Worm (Caenorhabditis elegans): Measurements from ENCODE around the gene coa-3.

coa-3 gene

ce11 chrII:4552088-4552487, 50.3 kb downstream of the coa-3 start:
- TF ChIP-seq W03F9.2 (tag; optimal IDR thresholded peaks at IDR 0.05) (no peak), him-1 (tag; optimal IDR thresholded peaks at IDR 0.05) (no peak), dao-5 (tag; optimal IDR thresholded peaks at IDR 0.05) (no peak)
